Fruit fly (Drosophila melanogaster) whole organism, pupa: ENCODE measurements around the gene Gr22f.

Source experiments
- CG12605 ChIP-seq: fragments of 200-800 bp; sonication (Bioruptor generic); IDR thresholded peaks from 2 replicates; pipeline ENCODE4 v1.3.6; 2022; ENCODE audit warnings: missing biosample characterization, missing genetic modification characterization
- CG15710 ChIP-seq: fragments of 200-800 bp; sonication (Bioruptor generic); optimal IDR thresholded peaks from 2 replicates; lab custom pipeline; 2018; ENCODE audit warnings: missing biosample characterization, mild to moderate bottlenecking, missing genetic modification characterization, moderate library complexity
- CG32121 ChIP-seq: fragments of 200-800 bp; sonication (Bioruptor generic); IDR thresholded peaks from 2 replicates; pipeline ENCODE4 v1.3.6; 2022; ENCODE audit warnings: missing biosample characterization, missing genetic modification characterization
- CG34367 ChIP-seq: fragments of 200-800 bp; sonication (Bioruptor generic); optimal IDR thresholded peaks from 2 replicates; lab custom pipeline; 2018; ENCODE audit warnings: missing biosample characterization, mild to moderate bottlenecking, missing genetic modification characterization
- CG4496 ChIP-seq: fragments of 200-800 bp; sonication (Bioruptor generic); IDR thresholded peaks from 3 replicates; pipeline ENCODE4 v1.3.6; 2022; ENCODE audit warnings: missing biosample characterization, missing genetic modification characterization
- D1 ChIP-seq: fragments of 200-800 bp; sonication (Bioruptor generic); optimal IDR thresholded peaks from 2 replicates; lab custom pipeline; 2018; ENCODE audit warnings: missing biosample characterization, mild to moderate bottlenecking, missing genetic modification characterization, moderate library complexity
- fd96Ca ChIP-seq: fragments of 200-800 bp; sonication (Bioruptor generic); IDR thresholded peaks from 3 replicates; pipeline ENCODE4 v1.3.6; 2022; ENCODE audit warnings: missing biosample characterization, missing genetic modification characterization

dm6 chr2L:1727162-1727825 is 29.0 kb downstream of the Gr22f start:
- TF ChIP-seq CG32121 (GFP tag; lab: Robert Waterston, UW): no peak
- no peak for TF ChIP-seq CG4496 (GFP tag; lab: Robert Waterston, UW)
- no peak for TF ChIP-seq D1 (tag; lab: Kevin White, UChicago)
- TF ChIP-seq CG34367 (tag; lab: Kevin White, UChicago): no peak
- no peak for TF ChIP-seq CG15710
- no peak for TF ChIP-seq CG12605 (GFP tag; lab: Robert Waterston, UW)
- TF ChIP-seq fd96Ca (GFP tag; lab: Robert Waterston, UW): no peak
